Worm (Caenorhabditis elegans) whole organism, young adult: ENCODE measurements around the gene ZK899.5.
A peak's percentile ranks its signal among the peaks of the same experiment; 100 is the strongest.

ENCODE experiments used
- B0336.3 ChIP-seq: fragments of 200-800 bp; sonication (Bioruptor generic); IDR thresholded peaks from 2 replicates; pipeline ENCODE4 v1.3.6; 2022; ENCODE audit warnings: missing genetic modification characterization, missing compliant biosample characterization
- D2030.7 ChIP-seq: fragments of 200-800 bp; sonication (Bioruptor generic); IDR thresholded peaks from 2 replicates; pipeline ENCODE4 v1.3.6; 2022; ENCODE audit warnings: missing genetic modification reagents, missing genetic modification characterization, missing compliant biosample characterization
- F23B12.7 ChIP-seq: sonication (generic microtip); optimal IDR thresholded peaks from 2 replicates; lab custom pipeline; 2017; ENCODE audit warnings: missing genetic modification characterization, mild to moderate bottlenecking, missing compliant biosample characterization, antibody characterized with exemption, moderate library complexity; ENCODE audit not compliant: insufficient read depth
- F52B5.7 ChIP-seq: sonication (generic microtip); optimal IDR thresholded peaks from 2 replicates; lab custom pipeline; 2016; ENCODE audit warnings: mild to moderate bottlenecking, missing genetic modification characterization, missing compliant biosample characterization
- F57C9.4 ChIP-seq: sonication (generic microtip); optimal IDR thresholded peaks from 2 replicates; lab custom pipeline; 2017; ENCODE audit warnings: mild to moderate bottlenecking, missing genetic modification characterization, missing compliant biosample characterization
- T07F8.4 ChIP-seq: sonication (generic microtip); optimal IDR thresholded peaks from 2 replicates; lab custom pipeline; 2016; ENCODE audit warnings: mild to moderate bottlenecking, missing genetic modification characterization, moderate library complexity, missing compliant biosample characterization
- Y67H2A.10 ChIP-seq: fragments of 200-800 bp; sonication (Bioruptor generic); conservative IDR thresholded peaks from 2 replicates; pipeline ENCODE4 v1.3.6; 2022; ENCODE audit warnings: missing genetic modification reagents, missing genetic modification characterization, missing compliant biosample characterization
- ZK185.1 ChIP-seq: sonication (generic microtip); optimal IDR thresholded peaks from 2 replicates; lab custom pipeline; 2016; ENCODE audit warnings: mild to moderate bottlenecking, missing genetic modification characterization, missing compliant biosample characterization; ENCODE audit not compliant: poor library complexity, severe bottlenecking
- atf-7 ChIP-seq: sonication (generic microtip); optimal IDR thresholded peaks from 2 replicates; lab custom pipeline; 2017; ENCODE audit warnings: mild to moderate bottlenecking, missing genetic modification characterization, missing compliant biosample characterization
- attf-5 ChIP-seq: fragments of 200-800 bp; sonication (Bioruptor generic); optimal IDR thresholded peaks from 2 replicates; lab custom pipeline; 2018; ENCODE audit warnings: mild to moderate bottlenecking, missing genetic modification characterization, missing compliant biosample characterization
- bed-2 ChIP-seq: fragments of 200-800 bp; sonication (Bioruptor generic); IDR thresholded peaks from 2 replicates; pipeline ENCODE4 v1.3.6; 2022; ENCODE audit warnings: missing genetic modification reagents, missing genetic modification characterization, missing compliant biosample characterization
- cebp-2 ChIP-seq: fragments of 200-800 bp; sonication (Bioruptor generic); IDR thresholded peaks from 2 replicates; pipeline ENCODE4 v1.3.6; 2022; ENCODE audit warnings: missing genetic modification characterization, missing compliant biosample characterization
- ceh-58 ChIP-seq: fragments of 200-800 bp; sonication (Bioruptor generic); IDR thresholded peaks from 2 replicates; pipeline ENCODE4 v1.3.6; 2022; ENCODE audit warnings: missing genetic modification characterization, missing compliant biosample characterization
- ceh-79 ChIP-seq: sonication (generic microtip); optimal IDR thresholded peaks from 2 replicates; lab custom pipeline; 2017; ENCODE audit warnings: mild to moderate bottlenecking, missing genetic modification characterization, missing compliant biosample characterization
- dox-1 ChIP-seq: fragments of 200-800 bp; sonication (Bioruptor generic); IDR thresholded peaks from 2 replicates; pipeline ENCODE4 v1.3.6; 2022; ENCODE audit warnings: missing genetic modification reagents, missing genetic modification characterization, missing compliant biosample characterization
- dpff-1 ChIP-seq: sonication (generic microtip); optimal IDR thresholded peaks from 2 replicates; lab custom pipeline; 2017; ENCODE audit warnings: mild to moderate bottlenecking, missing genetic modification characterization, missing compliant biosample characterization
- efl-1 ChIP-seq: fragments of 150-350 bp; optimal IDR thresholded peaks from 2 replicates; lab custom pipeline; 2014; ENCODE audit warnings: missing biosample characterization, missing genetic modification reagents, missing genetic modification characterization
- egl-44 ChIP-seq: fragments of 200-800 bp; sonication (Bioruptor generic); IDR thresholded peaks from 2 replicates; pipeline ENCODE4 v1.3.6; 2022; ENCODE audit warnings: missing genetic modification reagents, missing genetic modification characterization, missing compliant biosample characterization
- gei-17 ChIP-seq: fragments of 200-800 bp; sonication (Bioruptor generic); optimal IDR thresholded peaks from 2 replicates; lab custom pipeline; 2018; ENCODE audit warnings: mild to moderate bottlenecking, missing genetic modification characterization, missing compliant biosample characterization
- him-1 ChIP-seq: sonication (generic microtip); optimal IDR thresholded peaks from 2 replicates; lab custom pipeline; 2016; ENCODE audit warnings: missing genotype, missing genetic modification reagents, missing genetic modification characterization, missing compliant biosample characterization
- let-607 ChIP-seq, 2 experiments: fragments of 200-800 bp in 1 of 2; sonication (Bioruptor generic) in 1 of 2; sonication (generic microtip) in 1 of 2; optimal IDR thresholded peaks; 2 replicates each; lab custom pipeline; 2016 to 2018; ENCODE audit warnings: mild to moderate bottlenecking in 2 of 2, missing compliant biosample characterization in 2 of 2, missing genetic modification characterization in 2 of 2, moderate library complexity in 2 of 2, missing genotype in 1 of 2
- lin-26 ChIP-seq: fragments of 200-800 bp; sonication (Bioruptor generic); IDR thresholded peaks from 2 replicates; pipeline ENCODE4 v1.3.6; 2022; ENCODE audit warnings: missing genetic modification reagents, missing genetic modification characterization, missing compliant biosample characterization
- lin-35 ChIP-seq, 3 experiments: fragments of 150-350 bp in 2 of 3; sonication (generic microtip) in 1 of 3; optimal IDR thresholded peaks; 2 replicates each; lab custom pipeline; 2014 to 2018; ENCODE audit warnings: missing biosample characterization in 3 of 3, missing genetic modification characterization in 3 of 3, missing genetic modification reagents in 3 of 3
- lin-40 ChIP-seq: sonication (generic microtip); optimal IDR thresholded peaks from 2 replicates; lab custom pipeline; 2016; ENCODE audit warnings: missing genetic modification characterization, mild to moderate bottlenecking, missing compliant biosample characterization, missing genotype, missing genetic modification reagents
- madf-3 ChIP-seq: fragments of 200-800 bp; sonication (Bioruptor generic); IDR thresholded peaks from 2 replicates; pipeline ENCODE4 v1.3.6; 2022; ENCODE audit warnings: missing genetic modification reagents, missing genetic modification characterization, missing compliant biosample characterization
- mes-4 ChIP-seq: sonication (generic microtip); optimal IDR thresholded peaks from 2 replicates; lab custom pipeline; 2016; ENCODE audit warnings: missing genotype, missing genetic modification characterization, missing compliant biosample characterization
- mxl-1 ChIP-seq: sonication (generic microtip); optimal IDR thresholded peaks from 2 replicates; lab custom pipeline; 2016; ENCODE audit warnings: missing genetic modification characterization, missing compliant biosample characterization
- nfya-2 ChIP-seq: fragments of 200-800 bp; sonication (Bioruptor generic); IDR thresholded peaks from 2 replicates; pipeline ENCODE4 v1.3.6; 2022; ENCODE audit warnings: missing genetic modification reagents, missing genetic modification characterization, missing compliant biosample characterization
- nhr-80 ChIP-seq: sonication (generic microtip); optimal IDR thresholded peaks from 2 replicates; lab custom pipeline; 2016; ENCODE audit warnings: missing genetic modification characterization, missing compliant biosample characterization
- nhr-90 ChIP-seq: sonication (generic microtip); optimal IDR thresholded peaks from 2 replicates; lab custom pipeline; 2016; ENCODE audit warnings: missing genotype, mild to moderate bottlenecking, missing genetic modification characterization, missing compliant biosample characterization
- snpc-1.3 ChIP-seq: sonication (generic microtip); optimal IDR thresholded peaks from 2 replicates; lab custom pipeline; 2017; ENCODE audit warnings: missing genetic modification characterization, mild to moderate bottlenecking, missing compliant biosample characterization, antibody characterized with exemption, moderate library complexity, missing genotype, missing genetic modification reagents; ENCODE audit not compliant: insufficient read depth
- snpc-4 ChIP-seq, 5 experiments: fragments of 150-350 bp in 1 of 5; sonication (generic microtip) in 4 of 5; optimal IDR thresholded peaks; 2 replicates each; lab custom pipeline; 2014 to 2018; ENCODE audit warnings: missing genetic modification characterization in 5 of 5, missing biosample characterization in 3 of 5, antibody characterized with exemption in 2 of 5, mild to moderate bottlenecking in 2 of 5, missing compliant biosample characterization in 2 of 5, missing genotype in 2 of 5, moderate library complexity in 2 of 5, missing genetic modification reagents in 1 of 5
- zfh-2 ChIP-seq: fragments of 200-800 bp; sonication (Bioruptor generic); conservative IDR thresholded peaks from 2 replicates; pipeline ENCODE4 v1.3.6; 2022; ENCODE audit warnings: missing genetic modification reagents, missing genetic modification characterization, missing compliant biosample characterization
- ztf-22 ChIP-seq: fragments of 200-800 bp; sonication (Bioruptor generic); optimal IDR thresholded peaks from 2 replicates; lab custom pipeline; 2018; ENCODE audit warnings: mild to moderate bottlenecking, missing genetic modification characterization, moderate library complexity, missing compliant biosample characterization
- ztf-3 ChIP-seq: fragments of 200-800 bp; sonication (Bioruptor generic); optimal IDR thresholded peaks from 2 replicates; lab custom pipeline; 2018; ENCODE audit warnings: mild to moderate bottlenecking, missing genetic modification characterization, missing compliant biosample characterization

The ZK899.5 gene

ce11 chrX:9443871-9444270 lies 16.9 kb downstream of the ZK899.5 start:
- TF ChIP-seq gei-17 (GFP tag; lab: Kevin White, UChicago) (no peak), ztf-3 (GFP tag; lab: Kevin White, UChicago) (no peak), efl-1 (GFP tag; lab: Kevin White, UChicago) (no peak), cebp-2 (GFP tag; lab: Robert Waterston, UW) (no peak), ceh-58 (GFP tag; lab: Robert Waterston, UW) (no peak), T07F8.4 (tag; lab: Kevin White, UChicago) (no peak)

ce11 chrX:9441512-9441911 lies 19.2 kb downstream of the ZK899.5 start, which contains the start of gene memb-1:
Gene memb-1, minus strand, starts transcription at chrX:9441571.
- TF ChIP-seq F52B5.7 (tag; lab: Kevin White, UChicago) (no peak), lin-35 (GFP tag; optimal IDR thresholded peaks at IDR 0.05; lab: Kevin White, UChicago) (peak in 1 of 3 experiments; percentile 47), nfya-2 (GFP tag; lab: Robert Waterston, UW) (no peak), F23B12.7 (tag; lab: Kevin White, UChicago) (no peak), dpff-1 (tag; lab: Kevin White, UChicago) (no peak), let-607 (tag; optimal IDR thresholded peaks at IDR 0.05; lab: Kevin White, UChicago) (peak in 1 of 2 experiments; percentile 64), B0336.3 (GFP tag; lab: Robert Waterston, UW) (no peak), snpc-4 (GFP tag; optimal IDR thresholded peaks at IDR 0.05; lab: Kevin White, UChicago) (no peak), snpc-4 (tag; optimal IDR thresholded peaks at IDR 0.05; lab: Kevin White, UChicago) (peak in 1 of 4 experiments; percentile 67), dox-1 (GFP tag; lab: Robert Waterston, UW) (no peak), atf-7 (tag; lab: Kevin White, UChicago) (peak; percentile 80), ceh-79 (tag; lab: Kevin White, UChicago) (no peak), ztf-22 (GFP tag; lab: Kevin White, UChicago) (no peak), ZK185.1 (tag; lab: Kevin White, UChicago) (no peak), snpc-1.3 (tag; lab: Kevin White, UChicago) (no peak), attf-5 (GFP tag; lab: Kevin White, UChicago) (no peak), lin-40 (tag; lab: Kevin White, UChicago) (peak; percentile 60), egl-44 (no peak), nhr-80 (tag; lab: Kevin White, UChicago) (peak; percentile 64), madf-3 (GFP tag; lab: Robert Waterston, UW) (no peak), nhr-90 (no peak), him-1 (no peak), Y67H2A.10 (GFP tag; lab: Robert Waterston, UW) (no peak), F57C9.4 (tag; lab: Kevin White, UChicago) (no peak), D2030.7 (no peak), mes-4 (no peak), zfh-2 (no peak), efl-1 (GFP tag; lab: Kevin White, UChicago) (peak; percentile 12), lin-26 (no peak)

- no peak for TF ChIP-seq mxl-1 (tag; lab: Kevin White, UChicago)
- peak; percentile 63; the same call in 1 of the 2 replicates for TF ChIP-seq zfh-2
- no peak for TF ChIP-seq bed-2 (GFP tag; lab: Robert Waterston, UW)
Observed at ce11 chrX:9436843-9437312, 23.9 kb downstream of the ZK899.5 start, which contains the start of gene tbb-4. Gene tbb-4, minus strand, starts transcription at chrX:9436893.
